Worm (Caenorhabditis elegans) whole organism, L1 larva: ENCODE measurements around the gene nspc-12.

ENCODE experiments used
- C04F5.9 ChIP-seq: sonication (generic microtip); optimal IDR thresholded peaks from 2 replicates; lab custom pipeline; 2016; ENCODE audit warnings: missing genetic modification characterization, missing compliant biosample characterization
- C34B4.2 ChIP-seq: sonication (generic microtip); optimal IDR thresholded peaks from 2 replicates; lab custom pipeline; 2017; ENCODE audit warnings: mild to moderate bottlenecking, missing genetic modification characterization, missing compliant biosample characterization
- alr-1 ChIP-seq: fragments of 200-800 bp; sonication (Bioruptor generic); optimal IDR thresholded peaks from 2 replicates; lab custom pipeline; 2018; ENCODE audit warnings: borderline replicate concordance, mild to moderate bottlenecking, missing genetic modification characterization, missing compliant biosample characterization
- aly-2 ChIP-seq: fragments of 150-350 bp; optimal IDR thresholded peaks from 2 replicates; lab custom pipeline; 2014; ENCODE audit warnings: missing biosample characterization, missing genetic modification characterization
- ama-1 ChIP-seq: fragments of 150-350 bp; optimal IDR thresholded peaks from 2 replicates; lab custom pipeline; 2014
- blmp-1 ChIP-seq: fragments of 150-350 bp; optimal IDR thresholded peaks from 2 replicates; lab custom pipeline; 2014; ENCODE audit warnings: missing biosample characterization, missing genetic modification characterization
- ceh-63 ChIP-seq: fragments of 200-800 bp; sonication (Bioruptor generic); optimal IDR thresholded peaks from 2 replicates; lab custom pipeline; 2018; ENCODE audit warnings: mild to moderate bottlenecking, missing genetic modification characterization, missing compliant biosample characterization
- ceh-90 ChIP-seq: sonication (generic microtip); optimal IDR thresholded peaks from 2 replicates; lab custom pipeline; 2016; ENCODE audit warnings: missing genetic modification characterization, missing compliant biosample characterization
- ces-1 ChIP-seq: fragments of 150-350 bp; optimal IDR thresholded peaks from 2 replicates; lab custom pipeline; 2014; ENCODE audit warnings: missing biosample characterization, missing genetic modification reagents, missing genetic modification characterization
- dsc-1 ChIP-seq: sonication (generic microtip); optimal IDR thresholded peaks from 2 replicates; lab custom pipeline; 2016; ENCODE audit warnings: mild to moderate bottlenecking, missing genetic modification characterization, missing compliant biosample characterization
- efl-1 ChIP-seq, 4 experiments: fragments of 150-350 bp; optimal IDR thresholded peaks in 3 of 4; peaks in 1 of 4; 1 replicate in 1 of 4; 2 replicates in 3 of 4; lab custom pipeline; 2014; ENCODE audit warnings: missing biosample characterization in 2 of 4, missing genetic modification characterization in 2 of 4, missing genetic modification reagents in 2 of 4
- efl-3 ChIP-seq: fragments of 200-800 bp; sonication (Bioruptor generic); optimal IDR thresholded peaks from 2 replicates; lab custom pipeline; 2018; ENCODE audit warnings: mild to moderate bottlenecking, missing genetic modification characterization, missing compliant biosample characterization
- egl-13 ChIP-seq: sonication (generic microtip); optimal IDR thresholded peaks from 2 replicates; lab custom pipeline; 2016; ENCODE audit warnings: missing genotype, missing genetic modification reagents, missing genetic modification characterization, missing compliant biosample characterization
- egl-27 ChIP-seq, 2 experiments: fragments of 150-350 bp in 1 of 2; sonication (generic microtip); optimal IDR thresholded peaks; 3 replicates each; lab custom pipeline; 2017 to 2018; ENCODE audit warnings: missing biosample characterization in 2 of 2, missing genetic modification characterization in 2 of 2, missing genetic modification reagents in 2 of 2
- elt-2 ChIP-seq: sonication (generic microtip); optimal IDR thresholded peaks from 2 replicates; lab custom pipeline; 2016; ENCODE audit warnings: missing genetic modification characterization, mild to moderate bottlenecking, inconsistent platforms, missing compliant biosample characterization, missing genetic modification reagents
- elt-3 ChIP-seq, 6 experiments: fragments of 150-350 bp in 1 of 6; sonication (generic microtip); optimal IDR thresholded peaks; 2 replicates each; lab custom pipeline; 2017 to 2018; ENCODE audit warnings: missing biosample characterization in 6 of 6, missing genetic modification characterization in 6 of 6, inconsistent platforms in 1 of 6
- fkh-10 ChIP-seq: sonication (generic microtip); optimal IDR thresholded peaks from 2 replicates; lab custom pipeline; 2017; ENCODE audit warnings: missing biosample characterization, missing genetic modification reagents, missing genetic modification characterization
- fkh-4 ChIP-seq: sonication (generic microtip); optimal IDR thresholded peaks from 2 replicates; lab custom pipeline; 2016; ENCODE audit warnings: missing compliant biosample characterization, missing genetic modification characterization, borderline replicate concordance
- fkh-8 ChIP-seq: sonication (generic microtip); optimal IDR thresholded peaks from 2 replicates; lab custom pipeline; 2016; ENCODE audit warnings: mild to moderate bottlenecking, missing genetic modification characterization, missing compliant biosample characterization
- fos-1 ChIP-seq: fragments of 150-350 bp; optimal IDR thresholded peaks from 2 replicates; lab custom pipeline; 2014; ENCODE audit warnings: missing biosample characterization, missing genetic modification characterization
- hlh-4 ChIP-seq: sonication (generic microtip); optimal IDR thresholded peaks from 2 replicates; lab custom pipeline; 2016; ENCODE audit warnings: mild to moderate bottlenecking, missing genetic modification characterization, missing compliant biosample characterization
- irx-1 ChIP-seq: sonication (generic microtip); optimal IDR thresholded peaks from 2 replicates; lab custom pipeline; 2016; ENCODE audit warnings: missing genetic modification characterization, missing compliant biosample characterization
- isw-1 ChIP-seq: fragments of 200-800 bp; sonication (Bioruptor generic); IDR thresholded peaks from 2 replicates; pipeline ENCODE4 v1.3.6; 2022; ENCODE audit warnings: missing genetic modification characterization, missing compliant biosample characterization
- jun-1 ChIP-seq: fragments of 150-350 bp; optimal IDR thresholded peaks from 2 replicates; lab custom pipeline; 2014; ENCODE audit warnings: missing biosample characterization, missing genetic modification reagents, missing genetic modification characterization
- lin-35 ChIP-seq, 2 experiments: fragments of 150-350 bp; optimal IDR thresholded peaks; 2 replicates each; lab custom pipeline; 2014; ENCODE audit warnings: missing biosample characterization in 2 of 2, missing genetic modification characterization in 2 of 2, missing genetic modification reagents in 2 of 2
- lin-39 ChIP-seq: fragments of 150-350 bp; optimal IDR thresholded peaks from 2 replicates; lab custom pipeline; 2014; ENCODE audit warnings: missing biosample characterization, missing genetic modification reagents, missing genetic modification characterization
- lir-3 ChIP-seq: sonication (generic microtip); optimal IDR thresholded peaks from 2 replicates; lab custom pipeline; 2016; ENCODE audit warnings: mild to moderate bottlenecking, missing genetic modification characterization, moderate library complexity, missing compliant biosample characterization; ENCODE audit not compliant: poor library complexity
- mdl-1 ChIP-seq, 2 experiments: fragments of 150-350 bp; optimal IDR thresholded peaks; 2 replicates each; lab custom pipeline; 2014 to 2017; ENCODE audit warnings: missing biosample characterization in 2 of 2, missing genetic modification characterization in 2 of 2, inconsistent platforms in 1 of 2
- mef-2 ChIP-seq: fragments of 150-350 bp; optimal IDR thresholded peaks from 2 replicates; lab custom pipeline; 2014; ENCODE audit warnings: missing biosample characterization, missing genetic modification characterization
- nhr-11 ChIP-seq: fragments of 150-350 bp; optimal IDR thresholded peaks from 2 replicates; lab custom pipeline; 2014; ENCODE audit warnings: missing biosample characterization, missing genetic modification characterization
- nhr-19 ChIP-seq: fragments of 200-800 bp; sonication (Bioruptor generic); conservative IDR thresholded peaks from 2 replicates; pipeline ENCODE4 v1.3.6; 2022; ENCODE audit warnings: missing genetic modification characterization, missing compliant biosample characterization
- nhr-237 ChIP-seq: fragments of 150-350 bp; optimal IDR thresholded peaks from 2 replicates; lab custom pipeline; 2014; ENCODE audit warnings: missing biosample characterization, missing genetic modification characterization
- nhr-28 ChIP-seq: fragments of 150-350 bp; optimal IDR thresholded peaks from 2 replicates; lab custom pipeline; 2014; ENCODE audit warnings: missing biosample characterization, missing genetic modification characterization
- nhr-71 ChIP-seq: sonication (generic microtip); optimal IDR thresholded peaks from 2 replicates; lab custom pipeline; 2016; ENCODE audit warnings: mild to moderate bottlenecking, missing genetic modification characterization, moderate library complexity, missing compliant biosample characterization
- nhr-76 ChIP-seq: sonication (generic microtip); optimal IDR thresholded peaks from 2 replicates; lab custom pipeline; 2017; ENCODE audit warnings: missing biosample characterization, missing genetic modification characterization
- nhr-77 ChIP-seq: fragments of 150-350 bp; optimal IDR thresholded peaks from 2 replicates; lab custom pipeline; 2014; ENCODE audit warnings: missing biosample characterization, missing genetic modification characterization
- nhr-90 ChIP-seq: sonication (generic microtip); optimal IDR thresholded peaks from 2 replicates; lab custom pipeline; 2016; ENCODE audit warnings: mild to moderate bottlenecking, missing genetic modification characterization, missing compliant biosample characterization; ENCODE audit not compliant: poor library complexity
- pag-3 ChIP-seq: sonication (generic microtip); optimal IDR thresholded peaks from 2 replicates; lab custom pipeline; 2017; ENCODE audit warnings: missing genetic modification characterization, mild to moderate bottlenecking, missing compliant biosample characterization, antibody characterized with exemption, borderline replicate concordance; ENCODE audit not compliant: insufficient read depth
- pqm-1 ChIP-seq: sonication (generic microtip); optimal IDR thresholded peaks from 3 replicates; lab custom pipeline; 2017; ENCODE audit warnings: missing biosample characterization, missing genetic modification characterization
- rnt-1 ChIP-seq: sonication (generic microtip); optimal IDR thresholded peaks from 2 replicates; lab custom pipeline; 2016; ENCODE audit warnings: mild to moderate bottlenecking, missing genetic modification characterization, moderate library complexity, missing compliant biosample characterization
- skn-1 ChIP-seq: fragments of 150-350 bp; optimal IDR thresholded peaks from 2 replicates; lab custom pipeline; 2014; ENCODE audit warnings: missing biosample characterization, missing genetic modification characterization
- sox-4 ChIP-seq: sonication (generic microtip); optimal IDR thresholded peaks from 2 replicates; lab custom pipeline; 2016; ENCODE audit warnings: missing genetic modification characterization, missing compliant biosample characterization
- sptf-1 ChIP-seq: fragments of 150-350 bp; optimal IDR thresholded peaks from 2 replicates; lab custom pipeline; 2014; ENCODE audit warnings: missing biosample characterization, missing genetic modification characterization
- tbx-2 ChIP-seq: sonication (generic microtip); optimal IDR thresholded peaks from 2 replicates; lab custom pipeline; 2016; ENCODE audit warnings: missing genetic modification characterization, missing compliant biosample characterization
- unc-30 ChIP-seq: sonication (generic microtip); optimal IDR thresholded peaks from 2 replicates; lab custom pipeline; 2017; ENCODE audit warnings: missing biosample characterization, missing genetic modification characterization
- unc-62 ChIP-seq: fragments of 150-350 bp; optimal IDR thresholded peaks from 2 replicates; lab custom pipeline; 2014; ENCODE audit warnings: missing biosample characterization, missing genetic modification reagents, missing genetic modification characterization
- unc-86 ChIP-seq: sonication (generic microtip); optimal IDR thresholded peaks from 2 replicates; lab custom pipeline; 2016; ENCODE audit warnings: missing genetic modification characterization, missing compliant biosample characterization
- unc-98 ChIP-seq: fragments of 200-800 bp; sonication (Bioruptor generic); IDR thresholded peaks from 2 replicates; pipeline ENCODE4 v1.3.6; 2022; ENCODE audit warnings: missing genetic modification characterization, missing compliant biosample characterization
- vab-15 ChIP-seq: sonication (generic microtip); optimal IDR thresholded peaks from 2 replicates; lab custom pipeline; 2017; ENCODE audit warnings: missing genotype, mild to moderate bottlenecking, missing genetic modification characterization, missing compliant biosample characterization
- zip-4 ChIP-seq: fragments of 200-800 bp; sonication (Bioruptor generic); optimal IDR thresholded peaks from 2 replicates; lab custom pipeline; 2018; ENCODE audit warnings: mild to moderate bottlenecking, missing genetic modification characterization, moderate library complexity, missing compliant biosample characterization
- ztf-4 ChIP-seq: fragments of 150-350 bp; optimal IDR thresholded peaks from 2 replicates; lab custom pipeline; 2014; ENCODE audit warnings: missing biosample characterization, missing genetic modification characterization

The nspc-12 gene

DNA sequence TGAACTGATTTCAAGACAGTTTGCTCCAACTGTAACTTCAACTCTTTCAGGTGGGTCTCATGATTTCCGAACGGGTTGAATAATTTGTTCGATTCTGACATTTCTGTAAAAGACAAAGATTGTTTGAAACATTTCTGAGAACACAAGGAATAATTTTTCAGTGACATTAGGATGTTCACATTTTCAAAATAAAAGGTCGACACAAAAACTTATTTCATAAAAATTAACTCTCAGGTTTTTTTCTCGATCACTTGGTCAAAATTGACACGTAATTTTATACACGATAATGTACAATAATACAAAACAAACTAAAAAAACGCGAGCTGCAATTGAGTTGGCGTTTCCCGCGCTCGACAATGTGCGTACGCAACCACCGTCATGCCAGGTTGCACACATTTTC lies 14.8 kb upstream of the nspc-12 start, which contains the start of gene rif-1.2:
Gene rif-1.2, minus strand, starts transcription at position 101 of the 400 bp plus-strand sequence.
- TF ChIP-seq zip-4 (GFP tag; lab: Kevin White, UChicago) (no peak), nhr-76 (tag; lab: Kevin White, UChicago) (no peak), vab-15 (tag; lab: Kevin White, UChicago) (no peak), egl-13 (no peak), nhr-19 (GFP tag; lab: Robert Waterston, UW) (no peak), mdl-1 (tag; optimal IDR thresholded peaks at IDR 0.05; lab: Kevin White, UChicago) (no peak), efl-1 (optimal IDR thresholded peaks at IDR 0.05; lab: Kevin White, UChicago) (no peak), efl-1 (GFP tag; optimal IDR thresholded peaks at IDR 0.05 in 1 of 2; lab: Kevin White, UChicago) (no peak), elt-3 (tag; optimal IDR thresholded peaks at IDR 0.05; lab: Kevin White, UChicago) (no peak), efl-3 (no peak)
- TF ChIP-seq, all 84 proteins: peak for 0

DNA sequence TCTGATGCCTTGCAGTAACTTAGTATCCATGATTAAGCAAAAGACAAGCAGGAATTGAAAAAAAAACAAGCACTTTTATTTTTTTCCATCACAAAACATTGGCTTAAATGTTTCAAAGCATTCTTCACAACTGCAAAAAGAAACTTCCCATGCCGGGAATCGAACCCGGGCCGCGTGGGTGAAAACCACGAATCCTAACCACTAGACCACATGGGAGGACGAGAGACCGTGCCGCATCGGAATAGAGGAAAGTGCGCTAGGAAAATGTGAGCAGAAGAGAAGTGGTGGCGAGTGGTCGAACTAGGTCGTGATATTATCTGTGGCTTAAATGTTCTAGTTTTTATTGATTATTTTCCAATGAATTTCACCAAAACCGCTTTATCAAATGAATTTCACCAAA lies 11.0 kb upstream of the nspc-12 start:
- TF ChIP-seq lin-35 (GFP tag; optimal IDR thresholded peaks at IDR 0.05; lab: Kevin White, UChicago), result peak in 1 of 2 experiments; percentile 55
- no peak for TF ChIP-seq nhr-11
- no peak for TF ChIP-seq efl-3
- TF ChIP-seq elt-2 (tag; lab: Kevin White, UChicago), result no peak
- TF ChIP-seq fkh-8 (tag; lab: Kevin White, UChicago), result no peak
- TF ChIP-seq isw-1 (GFP tag; lab: Robert Waterston, UW), result no peak
- TF ChIP-seq pqm-1 (tag; lab: Kevin White, UChicago), result no peak
- no peak for TF ChIP-seq C34B4.2
- peak; percentile 74 for TF ChIP-seq rnt-1 (tag; lab: Kevin White, UChicago)
- no peak for TF ChIP-seq mef-2 (tag; lab: Kevin White, UChicago)
- no peak for TF ChIP-seq sox-4 (tag; lab: Kevin White, UChicago)
- TF ChIP-seq ceh-90 (tag; lab: Kevin White, UChicago), result no peak
- TF ChIP-seq elt-3 (tag; optimal IDR thresholded peaks at IDR 0.05; lab: Kevin White, UChicago), result no peak
- no peak for TF ChIP-seq blmp-1 (tag; lab: Kevin White, UChicago)
- no peak for TF ChIP-seq ceh-63 (GFP tag; lab: Kevin White, UChicago)
- TF ChIP-seq hlh-4 (tag; lab: Kevin White, UChicago), result no peak
- no peak for TF ChIP-seq nhr-237
- TF ChIP-seq dsc-1, result peak; percentile 53
- peak; percentile 26 for TF ChIP-seq tbx-2 (tag; lab: Kevin White, UChicago)
- no peak for TF ChIP-seq nhr-28
- TF ChIP-seq zip-4 (GFP tag; lab: Kevin White, UChicago), result no peak
- TF ChIP-seq pag-3 (tag; lab: Kevin White, UChicago), result no peak
- no peak for TF ChIP-seq ama-1 (lab: Kevin White, UChicago)
- no peak for TF ChIP-seq egl-27 (tag; optimal IDR thresholded peaks at IDR 0.05; lab: Kevin White, UChicago)
- no peak for TF ChIP-seq lin-39
- TF ChIP-seq irx-1 (tag; lab: Kevin White, UChicago), result peak; percentile 22
- TF ChIP-seq alr-1 (tag; lab: Kevin White, UChicago), result no peak
- TF ChIP-seq fkh-4 (tag; lab: Kevin White, UChicago), result no peak
- no peak for TF ChIP-seq unc-62 (GFP tag; lab: Kevin White, UChicago)
- no peak for TF ChIP-seq unc-98
- TF ChIP-seq nhr-77 (tag; lab: Kevin White, UChicago), result peak; percentile 16
- TF ChIP-seq skn-1 (tag; lab: Kevin White, UChicago), result peak; percentile 33
- no peak for TF ChIP-seq C04F5.9 (tag; lab: Kevin White, UChicago)
- peak; percentile 17 for TF ChIP-seq nhr-90
- TF ChIP-seq nhr-71 (tag; lab: Kevin White, UChicago), result peak; percentile 47
- no peak for TF ChIP-seq jun-1 (tag; lab: Kevin White, UChicago)
- TF ChIP-seq sptf-1 (tag; lab: Kevin White, UChicago), result no peak
- TF ChIP-seq lir-3 (tag; lab: Kevin White, UChicago), result no peak
- TF ChIP-seq fkh-10 (GFP tag; lab: Kevin White, UChicago), result no peak
- TF ChIP-seq unc-30 (tag; lab: Kevin White, UChicago), result no peak
- TF ChIP-seq ztf-4 (tag; lab: Kevin White, UChicago), result no peak
- no peak for TF ChIP-seq aly-2
- TF ChIP-seq ces-1 (GFP tag; lab: Kevin White, UChicago), result no peak
- no peak for TF ChIP-seq unc-86 (tag; lab: Kevin White, UChicago)
- TF ChIP-seq fos-1 (tag; lab: Kevin White, UChicago), result no peak
